Worm (Caenorhabditis elegans) whole organism, young adult: Measurements from ENCODE around the gene gei-1.

ENCODE experiments used
- F10E7.11 ChIP-seq: sonication (generic microtip); optimal IDR thresholded peaks from 2 replicates; lab custom pipeline; 2017; ENCODE audit warnings: mild to moderate bottlenecking, missing genetic modification characterization, moderate library complexity, missing compliant biosample characterization
- F49E8.2 ChIP-seq: sonication (generic microtip); optimal IDR thresholded peaks from 3 replicates; lab custom pipeline; 2017; ENCODE audit warnings: missing genetic modification characterization, mild to moderate bottlenecking, missing compliant biosample characterization, antibody characterized with exemption, moderate library complexity; ENCODE audit not compliant: insufficient read depth
- F52B5.7 ChIP-seq: sonication (generic microtip); optimal IDR thresholded peaks from 2 replicates; lab custom pipeline; 2016; ENCODE audit warnings: mild to moderate bottlenecking, missing genetic modification characterization, missing compliant biosample characterization
- F55B11.4 ChIP-seq: sonication (generic microtip); optimal IDR thresholded peaks from 2 replicates; lab custom pipeline; 2016; ENCODE audit warnings: missing compliant biosample characterization, missing genetic modification characterization, borderline replicate concordance; ENCODE audit not compliant: insufficient read depth
- T07F8.4 ChIP-seq: sonication (generic microtip); optimal IDR thresholded peaks from 2 replicates; lab custom pipeline; 2016; ENCODE audit warnings: mild to moderate bottlenecking, missing genetic modification characterization, moderate library complexity, missing compliant biosample characterization
- Y79H2A.3 ChIP-seq: fragments of 200-800 bp; sonication (Bioruptor generic); conservative IDR thresholded peaks from 2 replicates; pipeline ENCODE4 v1.3.6; 2022; ENCODE audit warnings: missing genetic modification reagents, missing genetic modification characterization, missing compliant biosample characterization
- ama-1 ChIP-seq, 3 experiments: fragments of 150-350 bp in 1 of 3; sonication (generic microtip) in 2 of 3; optimal IDR thresholded peaks; 2 replicates each; lab custom pipeline; 2014 to 2018; ENCODE audit warnings: missing biosample characterization in 2 of 3, missing genetic modification characterization in 2 of 3, missing genetic modification reagents in 2 of 3
- athp-1 ChIP-seq: sonication (generic microtip); optimal IDR thresholded peaks from 2 replicates; lab custom pipeline; 2017; ENCODE audit warnings: mild to moderate bottlenecking, missing genetic modification characterization, missing compliant biosample characterization
- attf-3 ChIP-seq: fragments of 200-800 bp; sonication (Bioruptor generic); conservative IDR thresholded peaks from 2 replicates; pipeline ENCODE4 v1.3.6; 2022; ENCODE audit warnings: missing genetic modification reagents, missing genetic modification characterization, missing compliant biosample characterization
- bed-1 ChIP-seq: fragments of 200-800 bp; sonication (Bioruptor generic); IDR thresholded peaks from 2 replicates; pipeline ENCODE4 v1.3.6; 2022; ENCODE audit warnings: missing genetic modification reagents, missing genetic modification characterization, missing compliant biosample characterization
- die-1 ChIP-seq: sonication (generic microtip); optimal IDR thresholded peaks from 2 replicates; lab custom pipeline; 2016; ENCODE audit warnings: missing genotype, mild to moderate bottlenecking, missing genetic modification characterization, missing compliant biosample characterization
- dox-1 ChIP-seq: fragments of 200-800 bp; sonication (Bioruptor generic); IDR thresholded peaks from 2 replicates; pipeline ENCODE4 v1.3.6; 2022; ENCODE audit warnings: missing genetic modification reagents, missing genetic modification characterization, missing compliant biosample characterization
- efl-1 ChIP-seq: fragments of 150-350 bp; optimal IDR thresholded peaks from 2 replicates; lab custom pipeline; 2014; ENCODE audit warnings: missing biosample characterization, missing genetic modification reagents, missing genetic modification characterization
- ekl-4 ChIP-seq: fragments of 200-800 bp; sonication (Bioruptor generic); IDR thresholded peaks from 2 replicates; pipeline ENCODE4 v1.3.6; 2022; ENCODE audit warnings: missing genetic modification reagents, missing genetic modification characterization, missing compliant biosample characterization
- hlh-12 ChIP-seq: sonication (generic microtip); optimal IDR thresholded peaks from 2 replicates; lab custom pipeline; 2016; ENCODE audit warnings: missing genetic modification characterization, missing compliant biosample characterization
- hmg-1.2 ChIP-seq: fragments of 200-800 bp; sonication (Bioruptor generic); IDR thresholded peaks from 2 replicates; pipeline ENCODE4 v1.3.6; 2022; ENCODE audit warnings: missing genetic modification reagents, missing genetic modification characterization, missing compliant biosample characterization
- hmg-20 ChIP-seq: fragments of 200-800 bp; sonication (Bioruptor generic); IDR thresholded peaks from 2 replicates; pipeline ENCODE4 v1.3.6; 2022; ENCODE audit warnings: missing genetic modification reagents, missing genetic modification characterization, missing compliant biosample characterization
- lin-40 ChIP-seq: sonication (generic microtip); optimal IDR thresholded peaks from 2 replicates; lab custom pipeline; 2016; ENCODE audit warnings: missing genetic modification characterization, mild to moderate bottlenecking, missing compliant biosample characterization, missing genotype, missing genetic modification reagents
- lin-54 ChIP-seq: fragments of 200-800 bp; sonication (Bioruptor generic); optimal IDR thresholded peaks from 2 replicates; lab custom pipeline; 2018; ENCODE audit warnings: mild to moderate bottlenecking, missing genetic modification characterization, missing compliant biosample characterization
- lir-1 ChIP-seq: fragments of 200-800 bp; sonication (Bioruptor generic); conservative IDR thresholded peaks from 2 replicates; pipeline ENCODE4 v1.3.6; 2022; ENCODE audit warnings: missing genetic modification reagents, missing genetic modification characterization, missing compliant biosample characterization
- madf-10 ChIP-seq: sonication (generic microtip); optimal IDR thresholded peaks from 2 replicates; lab custom pipeline; 2016; ENCODE audit warnings: mild to moderate bottlenecking, missing genetic modification characterization, missing compliant biosample characterization
- madf-6 ChIP-seq: fragments of 200-800 bp; sonication (Bioruptor generic); IDR thresholded peaks from 2 replicates; pipeline ENCODE4 v1.3.6; 2022; ENCODE audit warnings: missing genetic modification reagents, missing genetic modification characterization, missing compliant biosample characterization
- madf-8 ChIP-seq: fragments of 200-800 bp; sonication (Bioruptor generic); conservative IDR thresholded peaks from 2 replicates; pipeline ENCODE4 v1.3.6; 2022; ENCODE audit warnings: missing genetic modification reagents, missing genetic modification characterization, missing compliant biosample characterization
- mcd-1 ChIP-seq: fragments of 200-800 bp; sonication (Bioruptor generic); IDR thresholded peaks from 2 replicates; pipeline ENCODE4 v1.3.6; 2022; ENCODE audit warnings: missing genetic modification reagents, missing genetic modification characterization, missing compliant biosample characterization
- mes-4 ChIP-seq: sonication (generic microtip); optimal IDR thresholded peaks from 2 replicates; lab custom pipeline; 2016; ENCODE audit warnings: missing genotype, missing genetic modification characterization, missing compliant biosample characterization
- nfyb-1 ChIP-seq: fragments of 200-800 bp; sonication (Bioruptor generic); IDR thresholded peaks from 2 replicates; pipeline ENCODE4 v1.3.6; 2022; ENCODE audit warnings: missing genetic modification reagents, missing genetic modification characterization, missing compliant biosample characterization
- nhr-27 ChIP-seq: fragments of 200-800 bp; sonication (Bioruptor generic); optimal IDR thresholded peaks from 2 replicates; lab custom pipeline; 2018; ENCODE audit warnings: mild to moderate bottlenecking, missing genetic modification characterization, moderate library complexity, missing compliant biosample characterization
- nhr-80 ChIP-seq: sonication (generic microtip); optimal IDR thresholded peaks from 2 replicates; lab custom pipeline; 2016; ENCODE audit warnings: missing genetic modification characterization, missing compliant biosample characterization
- pbrm-1 ChIP-seq: fragments of 200-800 bp; sonication (Bioruptor generic); IDR thresholded peaks from 2 replicates; pipeline ENCODE4 v1.3.6; 2022; ENCODE audit warnings: missing genetic modification reagents, missing genetic modification characterization, missing compliant biosample characterization
- pha-4 ChIP-seq: fragments of 150-350 bp; sonication (generic microtip); optimal IDR thresholded peaks from 2 replicates; lab custom pipeline; 2014; ENCODE audit warnings: missing biosample characterization, missing genetic modification reagents, missing genetic modification characterization
- rcor-1 ChIP-seq: fragments of 200-800 bp; sonication (Bioruptor generic); IDR thresholded peaks from 2 replicates; pipeline ENCODE4 v1.3.6; 2022; ENCODE audit warnings: missing genetic modification reagents, missing genetic modification characterization, missing compliant biosample characterization
- repo-1 ChIP-seq: sonication (generic microtip); optimal IDR thresholded peaks from 2 replicates; lab custom pipeline; 2017; ENCODE audit warnings: mild to moderate bottlenecking, missing genetic modification characterization, missing compliant biosample characterization
- snpc-3.4 ChIP-seq: sonication (generic microtip); optimal IDR thresholded peaks from 2 replicates; lab custom pipeline; 2017; ENCODE audit warnings: missing genetic modification characterization, mild to moderate bottlenecking, missing compliant biosample characterization, antibody characterized with exemption, moderate library complexity, missing genotype, missing genetic modification reagents
- snpc-4 ChIP-seq, 5 experiments: fragments of 150-350 bp in 1 of 5; sonication (generic microtip) in 4 of 5; optimal IDR thresholded peaks; 2 replicates each; lab custom pipeline; 2014 to 2018; ENCODE audit warnings: missing genetic modification characterization in 5 of 5, missing biosample characterization in 3 of 5, antibody characterized with exemption in 2 of 5, mild to moderate bottlenecking in 2 of 5, missing compliant biosample characterization in 2 of 5, missing genotype in 2 of 5, moderate library complexity in 2 of 5, missing genetic modification reagents in 1 of 5
- sptf-2 ChIP-seq: fragments of 200-800 bp; sonication (Bioruptor generic); optimal IDR thresholded peaks from 2 replicates; lab custom pipeline; 2018; ENCODE audit warnings: mild to moderate bottlenecking, missing genetic modification characterization, missing compliant biosample characterization
- tbp1 ChIP-seq: fragments of 200-800 bp; sonication (Bioruptor generic); optimal IDR thresholded peaks from 2 replicates; lab custom pipeline; 2018; ENCODE audit warnings: mild to moderate bottlenecking, missing genetic modification characterization, missing compliant biosample characterization
- tlf-1 ChIP-seq: fragments of 200-800 bp; sonication (Bioruptor generic); optimal IDR thresholded peaks from 2 replicates; lab custom pipeline; 2018; ENCODE audit warnings: mild to moderate bottlenecking, missing genetic modification characterization, missing compliant biosample characterization
- unc-130 ChIP-seq: sonication (generic microtip); optimal IDR thresholded peaks from 2 replicates; lab custom pipeline; 2016; ENCODE audit warnings: missing genetic modification reagents, missing genetic modification characterization, missing compliant biosample characterization
- zfh-2 ChIP-seq: fragments of 200-800 bp; sonication (Bioruptor generic); conservative IDR thresholded peaks from 2 replicates; pipeline ENCODE4 v1.3.6; 2022; ENCODE audit warnings: missing genetic modification reagents, missing genetic modification characterization, missing compliant biosample characterization
- ztf-26 ChIP-seq: sonication (generic microtip); optimal IDR thresholded peaks from 2 replicates; lab custom pipeline; 2017; ENCODE audit warnings: missing genetic modification characterization, missing compliant biosample characterization

Gene gei-1

ce11 chrIII:3323906-3324305 lies 20.8 kb upstream of the gei-1 start (continued):
- no peak for TF ChIP-seq die-1 (tag; lab: Kevin White, UChicago)
- no peak for TF ChIP-seq lin-40 (tag; lab: Kevin White, UChicago)
- TF ChIP-seq bed-1: no peak
- no peak for TF ChIP-seq zfh-2
- 0 out of 2 replicates have a peak, but pooled peaks have one; percentile 23 for TF ChIP-seq rcor-1 (GFP tag; lab: Robert Waterston, UW)
- peak; percentile 38 for TF ChIP-seq repo-1 (tag; lab: Kevin White, UChicago)
- TF ChIP-seq nhr-80 (tag; lab: Kevin White, UChicago): no peak
- TF ChIP-seq efl-1 (GFP tag; lab: Kevin White, UChicago): no peak
- TF ChIP-seq tlf-1 (GFP tag; lab: Kevin White, UChicago): peak; percentile 27
- TF ChIP-seq athp-1 (tag; lab: Kevin White, UChicago): peak; percentile 24
- peak; percentile 44 for TF ChIP-seq lin-54 (GFP tag; lab: Kevin White, UChicago)
- TF ChIP-seq snpc-3.4 (tag; lab: Kevin White, UChicago): peak; percentile 46
- TF ChIP-seq hmg-1.2 (GFP tag; lab: Robert Waterston, UW): peak; percentile 38
- TF ChIP-seq sptf-2 (GFP tag; lab: Kevin White, UChicago): no peak
- no peak for TF ChIP-seq nfyb-1
- no peak for TF ChIP-seq nhr-27 (tag; lab: Kevin White, UChicago)
- TF ChIP-seq ama-1 (optimal IDR thresholded peaks at IDR 0.05; lab: Kevin White, UChicago): no peak
- TF ChIP-seq ama-1 (GFP tag; optimal IDR thresholded peaks at IDR 0.05; lab: Kevin White, UChicago): peak; percentile 0 to 25
- no peak for TF ChIP-seq mes-4
- TF ChIP-seq T07F8.4: no peak
- no peak for TF ChIP-seq pha-4 (tag; lab: Kevin White, UChicago)
- no peak for TF ChIP-seq snpc-4 (GFP tag; optimal IDR thresholded peaks at IDR 0.05; lab: Kevin White, UChicago)
- TF ChIP-seq snpc-4 (tag; optimal IDR thresholded peaks at IDR 0.05; lab: Kevin White, UChicago): no peak
- no peak for TF ChIP-seq hmg-20 (GFP tag; lab: Robert Waterston, UW)
- TF ChIP-seq F10E7.11: no peak
- no peak; the same call in 1 of the 2 replicates for TF ChIP-seq pbrm-1 (GFP tag; lab: Robert Waterston, UW)
- TF ChIP-seq hlh-12 (tag; lab: Kevin White, UChicago): no peak
- TF ChIP-seq unc-130: no peak
- TF ChIP-seq madf-6 (GFP tag; lab: Robert Waterston, UW): peak; percentile 55
- TF ChIP-seq dox-1 (GFP tag; lab: Robert Waterston, UW): no peak; the same call in 1 of the 2 replicates
- no peak for TF ChIP-seq lir-1 (GFP tag; lab: Robert Waterston, UW)
- no peak for TF ChIP-seq F52B5.7
- peak; percentile 6 for TF ChIP-seq ztf-26 (tag; lab: Kevin White, UChicago)
- no peak for TF ChIP-seq F55B11.4 (tag; lab: Kevin White, UChicago)
- TF ChIP-seq ekl-4: 0 out of 2 replicates have a peak, but pooled peaks have one; percentile 60
- TF ChIP-seq attf-3: no peak
- TF ChIP-seq mcd-1 (GFP tag; lab: Robert Waterston, UW): peak; percentile 74
- no peak for TF ChIP-seq Y79H2A.3
- TF ChIP-seq F49E8.2: no peak

DNA sequence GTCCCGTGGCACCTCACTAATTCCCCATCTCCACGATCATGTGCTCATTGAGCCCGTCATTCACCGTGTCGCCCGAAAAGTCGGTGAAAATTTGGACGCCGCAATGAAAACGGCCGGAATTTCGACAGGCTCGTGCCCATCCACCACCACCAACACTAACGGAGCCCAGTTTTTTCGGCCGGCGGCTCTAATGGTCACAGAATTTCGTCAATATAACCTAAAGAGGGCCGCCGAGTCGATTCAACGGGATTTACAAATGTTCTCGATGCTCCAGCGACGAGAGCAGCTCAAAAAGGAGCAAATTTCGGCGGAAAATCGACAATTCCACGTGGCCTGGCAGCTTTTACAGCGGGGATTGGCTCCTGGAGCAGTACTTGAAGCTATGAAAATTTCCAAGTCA lies 15.2 kb upstream of the gei-1 start:
- TF ChIP-seq madf-10: no peak
- TF ChIP-seq zfh-2: 0 out of 2 replicates have a peak, but pooled peaks have one; percentile 17
- no peak for TF ChIP-seq madf-8 (GFP tag; lab: Robert Waterston, UW)
- no peak for TF ChIP-seq tbp1 (GFP tag; lab: Kevin White, UChicago)
- TF ChIP-seq, all 124 proteins: peak for 1
